Fruit fly (Drosophila melanogaster) whole organism, prepupa: ENCODE measurements around the gene IntS4.

Experiments used
- Blimp-1 ChIP-seq: fragments of 200-800 bp; sonication (Bioruptor generic); optimal IDR thresholded peaks from 3 replicates; lab custom pipeline; 2017; ENCODE audit warnings: missing biosample characterization, missing genetic modification characterization, mild to moderate bottlenecking, moderate library complexity, missing genetic modification reagents
- CG10669 ChIP-seq: fragments of 200-800 bp; sonication (Bioruptor generic); optimal IDR thresholded peaks from 3 replicates; lab custom pipeline; 2018; ENCODE audit warnings: missing biosample characterization, mild to moderate bottlenecking, missing genetic modification characterization, moderate library complexity
- CG11294 ChIP-seq: fragments of 200-800 bp; sonication (Bioruptor generic); IDR thresholded peaks from 2 replicates; pipeline ENCODE4 v1.3.6; 2022; ENCODE audit warnings: missing biosample characterization, missing genetic modification characterization
- CG11902 ChIP-seq: fragments of 200-800 bp; sonication (Bioruptor generic); optimal IDR thresholded peaks from 3 replicates; lab custom pipeline; 2016; ENCODE audit warnings: missing biosample characterization, missing genetic modification characterization
- CG31627 ChIP-seq: fragments of 200-800 bp; sonication (Bioruptor generic); optimal IDR thresholded peaks from 3 replicates; lab custom pipeline; 2016; ENCODE audit warnings: missing biosample characterization, missing genetic modification characterization
- CG32006 ChIP-seq: fragments of 200-800 bp; sonication (Bioruptor generic); optimal IDR thresholded peaks from 3 replicates; lab custom pipeline; 2017; ENCODE audit warnings: missing biosample characterization, mild to moderate bottlenecking, missing genetic modification characterization
- CG3919 ChIP-seq: fragments of 200-800 bp; sonication (Bioruptor generic); optimal IDR thresholded peaks from 3 replicates; lab custom pipeline; 2016; ENCODE audit warnings: missing biosample characterization, missing genetic modification characterization
- CG6163 ChIP-seq: fragments of 200-800 bp; sonication (Bioruptor generic); IDR thresholded peaks from 3 replicates; pipeline ENCODE4 v1.3.6; 2022; ENCODE audit warnings: missing biosample characterization, missing genetic modification characterization
- CG6792 ChIP-seq: fragments of 200-800 bp; sonication (Bioruptor generic); optimal IDR thresholded peaks from 3 replicates; lab custom pipeline; 2016; ENCODE audit warnings: missing biosample characterization, missing genetic modification characterization
- CG6808 ChIP-seq: fragments of 200-800 bp; sonication (Bioruptor generic); optimal IDR thresholded peaks from 3 replicates; lab custom pipeline; 2017; ENCODE audit warnings: missing biosample characterization, missing genetic modification characterization, mild to moderate bottlenecking, moderate library complexity, missing genetic modification reagents
- CG6854 ChIP-seq: fragments of 200-800 bp; sonication (Bioruptor generic); optimal IDR thresholded peaks from 2 replicates; lab custom pipeline; 2017; ENCODE audit warnings: missing biosample characterization, mild to moderate bottlenecking, missing genetic modification characterization
- CG8119 ChIP-seq: fragments of 200-800 bp; sonication (Bioruptor generic); IDR thresholded peaks from 3 replicates; pipeline ENCODE4 v1.3.6; 2022; ENCODE audit warnings: missing biosample characterization, missing genetic modification characterization
- CG9139 ChIP-seq: fragments of 200-800 bp; sonication (Bioruptor generic); optimal IDR thresholded peaks from 3 replicates; lab custom pipeline; 2017; ENCODE audit warnings: missing biosample characterization, mild to moderate bottlenecking, missing genetic modification characterization
- Eip75B ChIP-seq: fragments of 200-800 bp; sonication (Bioruptor generic); optimal IDR thresholded peaks from 3 replicates; lab custom pipeline; 2016; ENCODE audit warnings: missing biosample characterization, missing genetic modification characterization
- Eip78C ChIP-seq: fragments of 200-800 bp; sonication (Bioruptor generic); peaks from one replicate; lab custom pipeline; 2016; ENCODE audit warnings: missing biosample characterization, missing genetic modification characterization
- Eip93F ChIP-seq: fragments of 200-800 bp; sonication (Bioruptor generic); optimal IDR thresholded peaks from 2 replicates; lab custom pipeline; 2016; ENCODE audit warnings: missing biosample characterization, mild to moderate bottlenecking, missing genetic modification characterization
- Ets96B ChIP-seq: fragments of 200-800 bp; optimal IDR thresholded peaks from 2 replicates; lab custom pipeline; 2019; ENCODE audit warnings: missing biosample characterization, mild to moderate bottlenecking, missing genetic modification characterization, moderate library complexity
- Gug ChIP-seq: fragments of 200-800 bp; sonication (Bioruptor generic); IDR thresholded peaks from 2 replicates; pipeline ENCODE4 v1.3.6; 2022; ENCODE audit warnings: missing biosample characterization, missing genetic modification characterization
- Hr38 ChIP-seq: sonication (Bioruptor generic); optimal IDR thresholded peaks from 2 replicates; lab custom pipeline; 2016; ENCODE audit warnings: missing biosample characterization, missing genetic modification characterization
- Hr39 ChIP-seq: fragments of 200-800 bp; sonication (Bioruptor generic); optimal IDR thresholded peaks from 2 replicates; lab custom pipeline; 2016; ENCODE audit warnings: missing biosample characterization, missing genetic modification characterization
- Lpt ChIP-seq: fragments of 200-800 bp; sonication (Bioruptor generic); optimal IDR thresholded peaks from 3 replicates; lab custom pipeline; 2016; ENCODE audit warnings: missing biosample characterization, missing genetic modification characterization
- Met ChIP-seq: fragments of 200-800 bp; sonication (Bioruptor generic); optimal IDR thresholded peaks from 3 replicates; lab custom pipeline; 2016; ENCODE audit warnings: missing biosample characterization, missing genetic modification characterization
- Sox14 ChIP-seq: fragments of 200-800 bp; sonication (Bioruptor generic); optimal IDR thresholded peaks from 3 replicates; lab custom pipeline; 2016; ENCODE audit warnings: missing biosample characterization, missing genetic modification characterization
- achi ChIP-seq: fragments of 200-800 bp; sonication (Bioruptor generic); optimal IDR thresholded peaks from 3 replicates; lab custom pipeline; 2016; ENCODE audit warnings: missing biosample characterization, missing genetic modification characterization
- cyc ChIP-seq: fragments of 200-800 bp; sonication (Bioruptor generic); optimal IDR thresholded peaks from 3 replicates; lab custom pipeline; 2016; ENCODE audit warnings: missing biosample characterization, missing genetic modification characterization
- dac ChIP-seq: fragments of 200-800 bp; sonication (Bioruptor generic); optimal IDR thresholded peaks from 2 replicates; lab custom pipeline; 2017; ENCODE audit warnings: missing biosample characterization, mild to moderate bottlenecking, missing genetic modification characterization
- esn ChIP-seq: fragments of 200-800 bp; sonication (Bioruptor generic); optimal IDR thresholded peaks from 2 replicates; lab custom pipeline; 2016; ENCODE audit warnings: missing biosample characterization, mild to moderate bottlenecking, missing genetic modification characterization, moderate library complexity
- fd59A ChIP-seq: fragments of 200-800 bp; sonication (Bioruptor generic); optimal IDR thresholded peaks from 2 replicates; lab custom pipeline; 2017; ENCODE audit warnings: missing biosample characterization, mild to moderate bottlenecking, missing genetic modification characterization, missing genetic modification reagents
- fkh ChIP-seq: fragments of 200-800 bp; sonication (Bioruptor generic); optimal IDR thresholded peaks from 3 replicates; lab custom pipeline; 2017; ENCODE audit warnings: missing biosample characterization, mild to moderate bottlenecking, missing genetic modification characterization, moderate library complexity
- lz ChIP-seq: fragments of 200-800 bp; sonication (Bioruptor generic); optimal IDR thresholded peaks from 3 replicates; lab custom pipeline; 2016; ENCODE audit warnings: missing biosample characterization, missing genetic modification characterization
- salr ChIP-seq, 2 experiments: fragments of 200-800 bp; sonication (Bioruptor generic); optimal IDR thresholded peaks; 3 replicates each; lab custom pipeline; 2016 to 2018; ENCODE audit warnings: missing biosample characterization in 2 of 2, missing genetic modification characterization in 2 of 2, mild to moderate bottlenecking in 1 of 2
- spab ChIP-seq: fragments of 200-800 bp; sonication (Bioruptor generic); optimal IDR thresholded peaks from 2 replicates; lab custom pipeline; 2017; ENCODE audit warnings: missing biosample characterization, mild to moderate bottlenecking, missing genetic modification characterization, missing genetic modification reagents
- ss ChIP-seq, 2 experiments: fragments of 200-800 bp; sonication (Bioruptor generic); optimal IDR thresholded peaks; 2 replicates in 1 of 2; 3 replicates in 1 of 2; lab custom pipeline; 2017 to 2018; ENCODE audit warnings: mild to moderate bottlenecking in 2 of 2, missing biosample characterization in 2 of 2, missing genetic modification characterization in 2 of 2, moderate library complexity in 1 of 2
- svp ChIP-seq: fragments of 200-800 bp; sonication (Bioruptor generic); peaks from one replicate; lab custom pipeline; 2016; ENCODE audit warnings: missing biosample characterization, missing genetic modification characterization
- vri ChIP-seq: fragments of 200-800 bp; sonication (Bioruptor generic); optimal IDR thresholded peaks from 3 replicates; lab custom pipeline; 2016; ENCODE audit warnings: missing biosample characterization, mild to moderate bottlenecking, missing genetic modification characterization

Gene IntS4

DNA sequence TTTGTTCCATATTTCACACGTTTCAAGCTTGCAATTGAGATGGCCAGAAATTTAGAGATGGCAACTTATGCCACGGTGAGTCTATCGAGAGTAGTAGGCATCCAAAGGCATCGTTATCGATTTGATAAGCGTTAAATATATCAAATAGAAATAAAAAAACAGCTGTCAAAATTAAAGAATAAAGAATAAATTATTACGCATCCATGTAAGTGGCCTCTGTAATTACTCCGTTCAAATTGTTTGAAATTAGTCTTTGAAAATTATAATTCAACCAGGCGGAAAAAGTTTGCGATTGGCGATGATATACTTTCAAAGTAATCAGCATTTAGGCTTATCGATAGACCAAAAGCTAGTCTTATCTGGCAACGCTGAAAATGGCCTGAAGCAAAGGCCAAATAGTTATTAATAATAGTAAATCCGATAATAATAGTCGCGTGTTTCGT lies 33.1 kb upstream of the IntS4 start, which contains the start of the genes CG12659 and Crag (continued):
- no peak for TF ChIP-seq Blimp-1 (GFP tag; lab: Kevin White, UChicago)
- TF ChIP-seq, all 60 proteins: peak for 11

DNA sequence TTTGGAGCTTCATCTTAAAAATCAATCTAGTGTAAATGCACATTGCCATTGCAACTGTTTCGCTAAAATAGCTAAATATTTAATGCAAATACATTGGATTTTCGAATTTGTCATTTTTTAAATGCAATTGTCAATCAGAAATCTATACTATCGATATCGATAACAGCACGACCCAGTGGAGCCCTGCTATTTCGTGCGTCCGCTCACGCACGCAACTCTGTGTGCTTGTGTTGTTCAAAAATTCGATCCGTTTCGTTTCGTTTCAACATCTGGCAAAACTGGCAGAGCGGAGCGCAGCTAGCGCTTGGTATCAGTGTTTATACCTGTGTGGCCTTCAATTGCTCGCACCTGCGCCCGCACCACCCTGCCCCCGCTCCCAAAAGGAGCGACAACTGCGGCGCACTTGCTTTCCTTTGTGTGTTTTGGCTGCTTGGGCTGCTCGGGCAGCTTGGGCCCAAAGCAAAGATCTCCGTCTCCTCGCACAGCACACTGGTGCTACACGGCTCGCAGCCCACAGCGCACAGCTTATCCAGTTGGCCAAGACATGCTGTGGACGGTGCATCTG lies 30.1 kb upstream of the IntS4 start, which contains the start of gene CG12081:
TSS of gene CG12081 (plus strand) at position 205 of the 565 bp plus-strand sequence.
- no peak for TF ChIP-seq Lpt
- no peak for TF ChIP-seq dac (GFP tag; lab: Kevin White, UChicago)
- no peak for TF ChIP-seq salr (GFP tag; optimal IDR thresholded peaks at IDR 0.05; lab: Kevin White, UChicago)
- peak; percentile 44 for TF ChIP-seq Eip78C (GFP tag; lab: Kevin White, UChicago)
- no peak for TF ChIP-seq svp
- TF ChIP-seq fkh (GFP tag; lab: Kevin White, UChicago): peak; percentile 48
- TF ChIP-seq CG6854 (GFP tag; lab: Kevin White, UChicago): no peak
- 0 out of 3 replicates have a peak, but pooled peaks have one; percentile 7 for TF ChIP-seq CG6163 (GFP tag; lab: Robert Waterston, UW)
- TF ChIP-seq lz (GFP tag; lab: Kevin White, UChicago): peak; percentile 19
- TF ChIP-seq Sox14 (GFP tag; lab: Kevin White, UChicago): peak; percentile 54
- peak; percentile 24 for TF ChIP-seq esn (GFP tag; lab: Kevin White, UChicago)
- no peak for TF ChIP-seq CG6792
- TF ChIP-seq Hr39 (GFP tag; lab: Kevin White, UChicago): no peak
- no peak for TF ChIP-seq cyc
- TF ChIP-seq achi (GFP tag; lab: Kevin White, UChicago): peak; percentile 46
- TF ChIP-seq CG11294 (GFP tag; lab: Robert Waterston, UW): no peak
- no peak for TF ChIP-seq Ets96B
- TF ChIP-seq CG11902: no peak
- TF ChIP-seq Eip75B (GFP tag; lab: Kevin White, UChicago): no peak

DNA sequence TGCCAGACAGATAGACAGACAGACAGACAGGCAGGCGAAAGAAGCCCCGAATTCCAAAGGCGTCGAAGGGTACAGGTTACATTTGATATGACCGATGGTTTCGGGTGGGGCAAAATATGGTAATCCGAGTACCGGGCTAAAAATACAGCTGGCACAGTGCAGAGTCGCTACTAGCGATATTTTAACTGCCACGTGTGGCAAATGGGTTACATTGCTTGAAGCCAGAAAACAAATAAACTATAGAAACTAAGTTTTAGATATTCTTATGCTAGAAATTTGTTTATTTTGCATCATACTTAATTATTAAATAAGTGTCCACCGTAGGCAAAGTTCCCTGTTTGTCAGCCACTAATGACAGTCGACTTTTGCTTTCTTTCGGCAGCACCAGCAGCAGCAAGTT lies 24.6 kb upstream of the IntS4 start:
- TF ChIP-seq Eip78C (GFP tag; lab: Kevin White, UChicago) (peak; percentile 43), Ets96B (no peak)

DNA sequence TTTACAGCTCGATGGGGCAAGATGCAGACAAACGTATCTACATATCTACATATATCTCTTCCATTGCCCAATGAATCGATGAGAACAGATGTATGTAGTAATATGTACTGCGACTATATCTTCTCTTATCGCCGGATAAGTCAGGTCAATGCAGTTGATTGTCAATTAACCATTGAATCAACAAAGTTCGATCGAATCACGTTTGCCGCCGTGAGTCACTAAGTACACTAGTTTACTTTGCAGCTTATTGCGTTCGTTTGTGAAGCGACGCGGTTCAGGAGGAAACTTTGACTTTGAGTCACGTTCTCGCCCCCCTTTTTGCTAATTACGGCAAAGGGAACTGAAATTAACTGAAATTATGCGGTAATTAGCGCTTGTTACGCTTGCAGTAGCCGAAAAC lies 22.2 kb upstream of the IntS4 start:
- TF ChIP-seq CG9139 (GFP tag; lab: Kevin White, UChicago): peak; percentile 15
- TF ChIP-seq ss (GFP tag; optimal IDR thresholded peaks at IDR 0.05; lab: Kevin White, UChicago): peak; percentile 26 to 55
- TF ChIP-seq spab (GFP tag; lab: Kevin White, UChicago): peak; percentile 14
- peak in 1 of 2 experiments; percentile 7 for TF ChIP-seq salr (GFP tag; optimal IDR thresholded peaks at IDR 0.05; lab: Kevin White, UChicago)
- peak; percentile 25 for TF ChIP-seq CG6808 (GFP tag; lab: Kevin White, UChicago)
- 0 out of 3 replicates have a peak, but pooled peaks have one; percentile 13 for TF ChIP-seq CG8119 (GFP tag; lab: Robert Waterston, UW)
- no peak for TF ChIP-seq fd59A (GFP tag; lab: Kevin White, UChicago)
- no peak for TF ChIP-seq Eip93F
- no peak for TF ChIP-seq Hr39 (GFP tag; lab: Kevin White, UChicago)
- TF ChIP-seq CG10669 (GFP tag; lab: Kevin White, UChicago): peak; percentile 35
- peak; percentile 63 for TF ChIP-seq Eip78C (GFP tag; lab: Kevin White, UChicago)
- TF ChIP-seq, all 60 proteins: peak for 8

DNA sequence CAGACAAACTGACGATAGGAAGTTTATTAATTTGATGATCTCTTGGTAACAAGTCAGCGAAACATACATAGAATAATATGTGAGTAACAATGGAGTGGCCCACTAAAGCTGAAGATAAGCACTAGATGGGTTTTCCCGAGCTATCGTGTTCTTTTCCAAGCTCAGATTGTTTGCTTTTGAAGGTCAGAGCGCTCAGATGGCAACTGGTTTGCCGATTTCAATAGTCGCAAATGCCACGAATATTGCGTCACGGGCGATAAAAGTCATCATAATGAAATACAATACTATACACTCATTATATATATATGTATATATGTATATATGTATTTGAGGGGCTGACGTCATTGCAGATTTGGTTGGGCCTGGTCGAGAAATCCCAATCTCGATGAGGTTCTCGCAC lies 21.3 kb upstream of the IntS4 start:
- TF ChIP-seq Met (GFP tag; lab: Kevin White, UChicago) (no peak), cyc (no peak), Sox14 (GFP tag; lab: Kevin White, UChicago) (no peak), CG32006 (GFP tag; lab: Kevin White, UChicago) (no peak), vri (GFP tag; lab: Kevin White, UChicago) (no peak), Hr38 (GFP tag; lab: Kevin White, UChicago) (no peak), CG3919 (GFP tag; lab: Kevin White, UChicago) (no peak), CG10669 (GFP tag; lab: Kevin White, UChicago) (no peak), Gug (GFP tag; lab: Robert Waterston, UW) (no peak), CG31627 (GFP tag; lab: Kevin White, UChicago) (no peak)
- TF ChIP-seq, all 60 proteins: peak for 0
